Worm (Caenorhabditis elegans): ENCODE results near the gene plk-3.

The plk-3 gene

DNA sequence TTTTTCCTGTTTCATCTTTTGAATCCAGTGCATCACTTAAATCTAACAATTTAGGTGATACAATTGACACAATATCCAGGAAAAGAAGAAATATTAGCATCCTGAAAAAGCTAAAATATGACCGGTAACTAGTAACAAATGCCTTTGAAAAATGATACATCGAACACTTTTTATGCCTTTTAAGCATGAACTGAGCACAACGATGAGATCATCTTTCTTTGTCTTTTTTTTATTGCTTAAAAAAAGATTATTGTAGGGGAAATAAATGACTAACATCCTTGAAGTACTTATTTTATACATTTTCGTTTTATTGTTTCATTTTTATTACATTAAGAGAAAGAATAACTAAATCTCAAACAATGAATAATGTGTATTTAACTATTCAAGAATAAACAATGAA, 7.2 kb downstream of the plk-3 start, which contains the start of gene F13B6.3:
F13B6.3 (minus strand) TSS at position 101 of the 400 bp plus-strand sequence.
- TF ChIP-seq ceh-18 (tag; optimal IDR thresholded peaks at IDR 0.05), result no peak
- TF ChIP-seq nfya-1 (tag; optimal IDR thresholded peaks at IDR 0.05), result no peak
- no peak for TF ChIP-seq nhr-232 (tag; optimal IDR thresholded peaks at IDR 0.05)
- no peak for TF ChIP-seq K09A11.1 (tag; optimal IDR thresholded peaks at IDR 0.05; ENCODE audit: insufficient read depth)
- no peak for TF ChIP-seq sox-2 (GFP tag; IDR thresholded peaks at IDR 0.05)
- no peak for TF ChIP-seq ceh-22 (tag; optimal IDR thresholded peaks at IDR 0.05)
- no peak for TF ChIP-seq ceh-30 (tag; optimal IDR thresholded peaks at IDR 0.05)
- no peak for TF ChIP-seq syd-9 (tag; optimal IDR thresholded peaks at IDR 0.05)
- no peak for TF ChIP-seq lin-11 (tag; optimal IDR thresholded peaks at IDR 0.05)
- no peak for TF ChIP-seq dve-1 (tag; optimal IDR thresholded peaks at IDR 0.05)
- TF ChIP-seq ahr-1 (tag; optimal IDR thresholded peaks at IDR 0.05), result no peak
- no peak for TF ChIP-seq gmeb-2 (tag; optimal IDR thresholded peaks at IDR 0.05)
- no peak for TF ChIP-seq mec-3 (tag; optimal IDR thresholded peaks at IDR 0.05; ENCODE audit: borderline replicate concordance)

DNA sequence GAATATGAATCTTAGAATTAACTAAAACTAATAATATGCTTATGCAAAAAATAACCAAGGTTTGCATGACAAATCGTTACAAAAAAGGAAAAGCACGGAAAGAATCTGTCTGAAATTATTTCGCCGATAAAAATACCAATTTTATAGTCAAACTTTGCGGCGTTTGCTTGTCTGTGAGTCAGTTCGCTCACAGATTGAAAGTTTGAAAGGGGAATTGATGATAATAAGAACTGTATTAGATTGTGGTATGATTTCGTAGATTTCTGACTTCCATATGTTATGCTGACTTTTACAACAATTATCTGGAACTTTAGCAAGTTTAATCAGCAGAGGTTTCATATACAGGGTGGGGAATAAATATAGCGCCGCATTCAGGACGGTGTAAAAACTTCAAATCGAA, 12.8 kb downstream of the plk-3 start, which contains the start of gene F13B6.2:
F13B6.2 (minus strand) TSS at position 101 of the 400 bp plus-strand sequence.
- TF ChIP-seq unc-86 (tag; optimal IDR thresholded peaks at IDR 0.05), result no peak
- no peak for TF ChIP-seq tbx-2 (tag; optimal IDR thresholded peaks at IDR 0.05)
- no peak for TF ChIP-seq ceh-18 (tag; optimal IDR thresholded peaks at IDR 0.05)
- no peak for TF ChIP-seq dve-1 (tag; optimal IDR thresholded peaks at IDR 0.05)
- no peak for TF ChIP-seq odd-2 (tag; optimal IDR thresholded peaks at IDR 0.05)
- TF ChIP-seq hlh-13 (GFP tag; optimal IDR thresholded peaks at IDR 0.05), result no peak
- TF ChIP-seq dmd-4 (tag; optimal IDR thresholded peaks at IDR 0.05; ENCODE audit: borderline replicate concordance), result no peak
- TF ChIP-seq C38D4.7 (GFP tag; optimal IDR thresholded peaks at IDR 0.05), result no peak
- no peak for TF ChIP-seq madf-2 (tag; optimal IDR thresholded peaks at IDR 0.05)
- TF ChIP-seq syd-9 (tag; optimal IDR thresholded peaks at IDR 0.05), result no peak
- no peak for TF ChIP-seq K02D7.2 (tag; optimal IDR thresholded peaks at IDR 0.05)
- no peak for TF ChIP-seq pros-1 (tag; optimal IDR thresholded peaks at IDR 0.05)

DNA sequence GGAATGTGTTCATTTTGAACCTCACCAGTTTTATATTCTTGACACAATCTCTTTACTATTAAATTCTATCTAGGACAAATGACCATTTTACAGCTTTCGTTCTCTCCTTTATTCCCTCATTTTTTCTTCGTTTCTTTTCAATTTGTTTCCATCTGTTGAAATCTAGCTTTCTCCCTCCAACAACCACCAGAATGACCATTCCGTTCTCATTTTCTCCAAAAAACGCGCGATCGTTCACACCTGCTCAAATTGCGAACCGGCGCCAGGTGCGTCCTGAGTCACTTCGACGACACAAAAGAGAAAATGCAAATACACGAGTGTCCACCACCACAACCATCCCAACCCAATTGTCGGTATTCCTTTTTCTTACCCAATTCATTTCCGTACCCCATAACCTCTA, 16.8 kb downstream of the plk-3 start, which contains the start of gene F13B6.1:
F13B6.1 (plus strand) TSS at position 301 of the 400 bp plus-strand sequence.
- TF ChIP-seq C38D4.7 (GFP tag; optimal IDR thresholded peaks at IDR 0.05), result no peak
- TF ChIP-seq ceh-30 (tag; optimal IDR thresholded peaks at IDR 0.05), result no peak
- no peak for TF ChIP-seq ttx-3 (tag; optimal IDR thresholded peaks at IDR 0.05)
- TF ChIP-seq K02D7.2 (tag; optimal IDR thresholded peaks at IDR 0.05), result no peak
- no peak for TF ChIP-seq tbx-7 (tag; optimal IDR thresholded peaks at IDR 0.05)
- TF ChIP-seq fkh-10 (GFP tag; optimal IDR thresholded peaks at IDR 0.05), result no peak
- TF ChIP-seq ceh-19 (GFP tag; optimal IDR thresholded peaks at IDR 0.05), result no peak
- no peak for TF ChIP-seq ama-1 (optimal IDR thresholded peaks at IDR 0.05)
- no peak for TF ChIP-seq nfya-1 (tag; optimal IDR thresholded peaks at IDR 0.05)

DNA sequence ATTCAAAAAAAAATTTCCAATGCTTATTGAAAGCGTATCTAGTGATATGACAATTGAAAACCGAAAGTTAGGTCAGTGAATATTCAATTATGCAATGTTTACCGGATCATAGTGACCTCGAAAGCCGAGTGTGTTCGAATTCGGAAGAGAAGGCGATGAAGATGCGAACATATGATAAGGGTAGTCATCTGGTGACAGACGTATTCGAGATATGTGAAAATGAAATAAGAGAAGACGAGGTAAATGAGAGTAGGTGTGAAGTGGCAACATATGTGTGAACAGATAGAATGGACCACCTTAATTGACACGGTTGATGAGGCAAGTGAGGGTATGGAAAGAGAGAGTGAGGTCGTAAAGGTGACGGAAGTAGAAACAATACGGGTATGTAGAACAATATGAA, 18.1 kb downstream of the plk-3 start:
- TF ChIP-seq gmeb-2 (tag; optimal IDR thresholded peaks at IDR 0.05), result no peak
- no peak for TF ChIP-seq ceh-48 (tag; optimal IDR thresholded peaks at IDR 0.05)
- TF ChIP-seq ref-2 (tag; optimal IDR thresholded peaks at IDR 0.05), result peak; percentile 6
- TF ChIP-seq ceh-31 (tag; optimal IDR thresholded peaks at IDR 0.05), result peak; percentile 3
- TF ChIP-seq nhr-11 (tag; optimal IDR thresholded peaks at IDR 0.05), result no peak
- TF ChIP-seq ceh-2 (tag; optimal IDR thresholded peaks at IDR 0.05), result no peak

DNA sequence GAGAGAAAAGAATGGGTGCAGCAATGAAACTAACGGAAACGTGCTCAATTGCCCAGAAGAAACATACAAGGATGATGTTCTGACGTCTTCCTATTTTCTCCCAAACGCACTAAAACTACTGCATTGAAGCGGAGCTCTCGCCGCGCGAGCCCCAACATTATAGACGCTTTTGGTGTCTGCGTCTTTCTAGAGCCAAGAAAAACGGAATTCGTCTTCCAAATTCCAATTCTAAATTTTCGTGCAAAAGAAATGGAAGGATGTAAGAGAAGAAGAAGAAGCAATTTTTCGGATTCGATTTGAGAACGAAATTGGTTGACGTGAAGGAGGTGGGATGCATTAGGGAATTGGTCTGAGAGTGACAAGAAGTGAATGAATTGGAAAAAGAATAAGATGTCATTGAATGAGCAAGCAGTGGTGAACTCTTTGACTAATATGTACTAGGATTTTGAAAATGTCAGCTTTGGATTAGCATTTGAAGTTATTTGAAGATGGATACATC, 19.3 kb downstream of the plk-3 start:
- TF ChIP-seq ceh-31 (tag; optimal IDR thresholded peaks at IDR 0.05) (peak; percentile 32), unc-42 (tag; optimal IDR thresholded peaks at IDR 0.05) (peak; percentile 43), nfya-1 (tag; optimal IDR thresholded peaks at IDR 0.05) (no peak), ceh-2 (tag; optimal IDR thresholded peaks at IDR 0.05) (no peak), ceh-14 (tag; optimal IDR thresholded peaks at IDR 0.05) (peak; percentile 21), elt-2 (tag; optimal IDR thresholded peaks at IDR 0.05) (no peak), madf-2 (tag; optimal IDR thresholded peaks at IDR 0.05) (no peak)

All from whole organism, late embryonic.